Worm (Caenorhabditis elegans) whole organism, late embryonic: ENCODE results near the gene lido-2.

Experiments
- ama-1 ChIP-seq: fragments of 150-350 bp; optimal IDR thresholded peaks from 2 replicates; lab custom pipeline; 2014
- ceh-34 ChIP-seq: sonication (generic microtip); optimal IDR thresholded peaks from 2 replicates; lab custom pipeline; 2016; ENCODE audit warnings: mild to moderate bottlenecking, missing genetic modification characterization, missing compliant biosample characterization
- ceh-48 ChIP-seq: sonication (generic microtip); optimal IDR thresholded peaks from 2 replicates; lab custom pipeline; 2016; ENCODE audit warnings: missing genetic modification characterization, inconsistent platforms, missing compliant biosample characterization
- dve-1 ChIP-seq: sonication (generic microtip); optimal IDR thresholded peaks from 2 replicates; lab custom pipeline; 2017; ENCODE audit warnings: antibody characterized with exemption, mild to moderate bottlenecking, missing genetic modification characterization, missing compliant biosample characterization
- fkh-10 ChIP-seq: fragments of 150-350 bp; optimal IDR thresholded peaks from 2 replicates; lab custom pipeline; 2014; ENCODE audit warnings: missing biosample characterization, missing genetic modification reagents, missing genetic modification characterization
- hlh-30 ChIP-seq: sonication (generic microtip); optimal IDR thresholded peaks from 2 replicates; lab custom pipeline; 2017; ENCODE audit warnings: antibody characterized with exemption, missing genetic modification characterization, missing compliant biosample characterization; ENCODE audit not compliant: insufficient read depth
- hlh-6 ChIP-seq: sonication (generic microtip); optimal IDR thresholded peaks from 2 replicates; lab custom pipeline; 2016; ENCODE audit warnings: missing genotype, missing genetic modification characterization, missing compliant biosample characterization
- nfya-1 ChIP-seq: sonication (generic microtip); optimal IDR thresholded peaks from 2 replicates; lab custom pipeline; 2017; ENCODE audit warnings: missing genetic modification characterization, mild to moderate bottlenecking, missing compliant biosample characterization, antibody characterized with exemption, moderate library complexity
- pax-1 ChIP-seq: fragments of 150-350 bp; optimal IDR thresholded peaks from 2 replicates; lab custom pipeline; 2014; ENCODE audit warnings: missing biosample characterization, missing genetic modification characterization
- pha-4 ChIP-seq: fragments of 150-350 bp; optimal IDR thresholded peaks from 2 replicates; lab custom pipeline; 2018; ENCODE audit warnings: missing biosample characterization, missing genetic modification reagents, missing genetic modification characterization
- pqm-1 ChIP-seq: sonication (generic microtip); optimal IDR thresholded peaks from 2 replicates; lab custom pipeline; 2016; ENCODE audit warnings: missing genetic modification characterization, missing compliant biosample characterization
- sox-2 ChIP-seq: fragments of 200-800 bp; sonication (Bioruptor generic); IDR thresholded peaks from 2 replicates; pipeline ENCODE4 v1.3.6; 2022; ENCODE audit warnings: missing genetic modification reagents, missing genetic modification characterization, missing compliant biosample characterization
- unc-86 ChIP-seq: sonication (generic microtip); optimal IDR thresholded peaks from 2 replicates; lab custom pipeline; 2016; ENCODE audit warnings: missing genetic modification characterization, missing compliant biosample characterization
- ztf-16 ChIP-seq: sonication (generic microtip); optimal IDR thresholded peaks from 2 replicates; lab custom pipeline; 2017; ENCODE audit warnings: missing genetic modification characterization, missing compliant biosample characterization

DNA sequence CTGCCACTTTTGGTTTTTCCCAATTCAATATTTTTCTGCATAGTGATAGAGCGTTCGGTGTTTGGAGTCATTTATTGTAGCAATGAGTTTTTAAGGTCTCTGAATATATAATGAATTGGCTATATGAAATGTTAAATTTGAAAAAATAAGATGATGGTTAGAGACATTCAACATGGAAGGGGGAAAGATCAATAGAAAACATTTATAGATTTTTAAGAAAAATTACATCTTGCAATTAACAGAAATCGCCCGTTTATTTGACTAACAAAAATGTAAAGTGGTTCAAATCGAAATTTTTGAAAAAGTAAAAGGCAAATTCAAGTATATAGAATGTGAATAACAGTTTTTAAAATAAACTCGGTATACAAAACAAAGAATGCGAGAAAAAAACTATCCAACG is 10.0 kb upstream of the lido-2 start, which contains the start of gene lido-5:
- TF ChIP-seq pax-1 (tag; lab: Kevin White, UChicago) = no peak
- no peak for TF ChIP-seq pqm-1
- no peak for TF ChIP-seq hlh-6
- no peak for TF ChIP-seq pha-4 (tag; lab: Kevin White, UChicago)
- TF ChIP-seq unc-86 (tag; lab: Kevin White, UChicago) = no peak
- TF ChIP-seq ceh-34 (tag; lab: Kevin White, UChicago) = no peak
- TF ChIP-seq ama-1 (lab: Kevin White, UChicago) = no peak
- TF ChIP-seq fkh-10 (GFP tag; lab: Kevin White, UChicago) = no peak
- no peak for TF ChIP-seq sox-2
- TF ChIP-seq hlh-30 (tag; lab: Kevin White, UChicago) = no peak
- TF ChIP-seq nfya-1 (tag; lab: Kevin White, UChicago) = no peak
- no peak for TF ChIP-seq dve-1 (tag; lab: Kevin White, UChicago)
- TF ChIP-seq ztf-16 = no peak
- no peak for TF ChIP-seq ceh-48 (tag; lab: Kevin White, UChicago)
